Fruit fly (Drosophila melanogaster): ENCODE data around the gene Bace.
A peak's percentile ranks its signal among the peaks of the same experiment; 100 is the strongest.

- TF ChIP-seq brk (GFP tag; optimal IDR thresholded peaks at IDR 0.05) (peak; percentile 51), Hr83 (GFP tag; optimal IDR thresholded peaks at IDR 0.05; ENCODE audit: poor library complexity, severe bottlenecking) (peak; percentile 40), Rel (GFP tag; optimal IDR thresholded peaks at IDR 0.05) (no peak), Rel (tag; optimal IDR thresholded peaks at IDR 0.05) (no peak), Hr78 (GFP tag; optimal IDR thresholded peaks at IDR 0.05) (no peak), h (GFP tag; optimal IDR thresholded peaks at IDR 0.05) (peak; percentile 78), dl (GFP tag; optimal IDR thresholded peaks at IDR 0.05; ENCODE audit: insufficient read depth in 1 of 2, partially characterized antibody in 2 of 2) (no peak)
These were observed 32.0 kb downstream of the Bace start, which contains the start of gene prg for dm6 chr2L:8464107-8464582.

Measured in whole organism, wandering third instar larva.